Worm (Caenorhabditis elegans) whole organism, L4/young adult: ENCODE results near the gene nhr-50.

Source experiments
- dao-5 ChIP-seq: sonication (generic microtip); optimal IDR thresholded peaks from 2 replicates; lab custom pipeline; 2016; ENCODE audit warnings: missing genotype, missing genetic modification characterization, moderate library complexity, missing compliant biosample characterization
- him-1 ChIP-seq: sonication (generic microtip); optimal IDR thresholded peaks from 2 replicates; lab custom pipeline; 2016; ENCODE audit warnings: missing genotype, missing genetic modification reagents, missing genetic modification characterization, missing compliant biosample characterization

ce11 chrV:16024917-16025316 lies 24.5 kb upstream of the nhr-50 start:
- no peak for TF ChIP-seq him-1 (tag; lab: Kevin White, UChicago)
- no peak for TF ChIP-seq dao-5 (tag; lab: Kevin White, UChicago)
